Worm (Caenorhabditis elegans) whole organism, L2 larva: ENCODE results near the gene C49F8.14.

Source experiments
- C34F6.9 ChIP-seq: fragments of 150-350 bp; optimal IDR thresholded peaks from 2 replicates; lab custom pipeline; 2014; ENCODE audit warnings: missing biosample characterization, missing genetic modification characterization
- F13H6.1 ChIP-seq: sonication (generic microtip); optimal IDR thresholded peaks from 2 replicates; lab custom pipeline; 2016; ENCODE audit warnings: missing genetic modification characterization, missing compliant biosample characterization
- R02D3.7 ChIP-seq: fragments of 150-350 bp; optimal IDR thresholded peaks from 2 replicates; lab custom pipeline; 2014; ENCODE audit warnings: missing biosample characterization, missing genetic modification characterization
- ZK546.5 ChIP-seq: sonication (generic microtip); optimal IDR thresholded peaks from 2 replicates; lab custom pipeline; 2017; ENCODE audit warnings: missing biosample characterization, missing genetic modification characterization
- aly-2 ChIP-seq: fragments of 150-350 bp; optimal IDR thresholded peaks from 2 replicates; lab custom pipeline; 2014; ENCODE audit warnings: missing biosample characterization, missing genetic modification characterization
- ama-1 ChIP-seq: fragments of 150-350 bp; optimal IDR thresholded peaks from 2 replicates; lab custom pipeline; 2018; ENCODE audit warnings: inconsistent platforms
- blmp-1 ChIP-seq: sonication (generic microtip); optimal IDR thresholded peaks from 2 replicates; lab custom pipeline; 2017; ENCODE audit warnings: missing genetic modification characterization, mild to moderate bottlenecking, missing compliant biosample characterization, antibody characterized with exemption, moderate library complexity; ENCODE audit not compliant: insufficient read depth
- ceh-16 ChIP-seq: fragments of 150-350 bp; optimal IDR thresholded peaks from 2 replicates; lab custom pipeline; 2014; ENCODE audit warnings: missing biosample characterization, missing genetic modification characterization
- crh-2 ChIP-seq: sonication (generic microtip); optimal IDR thresholded peaks from 2 replicates; lab custom pipeline; 2017; ENCODE audit warnings: missing biosample characterization, missing genetic modification characterization
- dmd-4 ChIP-seq: sonication (generic microtip); optimal IDR thresholded peaks from 2 replicates; lab custom pipeline; 2017; ENCODE audit warnings: missing biosample characterization, missing genetic modification characterization
- egl-27 ChIP-seq: sonication (generic microtip); optimal IDR thresholded peaks from 3 replicates; lab custom pipeline; 2017; ENCODE audit warnings: missing biosample characterization, missing genetic modification reagents, missing genetic modification characterization
- fos-1 ChIP-seq: fragments of 150-350 bp; optimal IDR thresholded peaks from 2 replicates; lab custom pipeline; 2014; ENCODE audit warnings: missing biosample characterization, missing genetic modification characterization
- gmeb-1 ChIP-seq: fragments of 150-350 bp; optimal IDR thresholded peaks from 2 replicates; lab custom pipeline; 2014; ENCODE audit warnings: missing biosample characterization, missing genetic modification characterization
- lin-11 ChIP-seq: fragments of 150-350 bp; sonication (generic microtip); optimal IDR thresholded peaks from 2 replicates; lab custom pipeline; 2014; ENCODE audit warnings: missing biosample characterization, missing genetic modification characterization, inconsistent platforms, mixed read lengths
- lin-13 ChIP-seq: fragments of 150-350 bp; optimal IDR thresholded peaks from 2 replicates; lab custom pipeline; 2014; ENCODE audit warnings: missing biosample characterization, missing genetic modification reagents, missing genetic modification characterization
- lin-39 ChIP-seq: fragments of 150-350 bp; optimal IDR thresholded peaks from 2 replicates; lab custom pipeline; 2014; ENCODE audit warnings: missing biosample characterization, missing genetic modification reagents, missing genetic modification characterization
- lsy-2 ChIP-seq, 2 experiments: fragments of 150-350 bp in 1 of 2; sonication (generic microtip) in 1 of 2; optimal IDR thresholded peaks; 2 replicates each; lab custom pipeline; 2014 to 2017; ENCODE audit warnings: missing biosample characterization in 2 of 2, missing genetic modification characterization in 2 of 2
- mab-5 ChIP-seq: fragments of 150-350 bp; optimal IDR thresholded peaks from 2 replicates; lab custom pipeline; 2014; ENCODE audit warnings: missing biosample characterization, missing genetic modification characterization
- mdl-1 ChIP-seq, 2 experiments: fragments of 150-350 bp in 1 of 2; sonication (generic microtip) in 1 of 2; optimal IDR thresholded peaks; 2 replicates each; lab custom pipeline; 2017; ENCODE audit warnings: missing biosample characterization in 2 of 2, missing genetic modification characterization in 2 of 2
- nhr-12 ChIP-seq: fragments of 150-350 bp; optimal IDR thresholded peaks from 2 replicates; lab custom pipeline; 2014; ENCODE audit warnings: missing biosample characterization, missing genetic modification characterization
- nhr-129 ChIP-seq: fragments of 150-350 bp; optimal IDR thresholded peaks from 2 replicates; lab custom pipeline; 2014; ENCODE audit warnings: missing biosample characterization, missing genetic modification characterization
- nhr-21 ChIP-seq: fragments of 150-350 bp; optimal IDR thresholded peaks from 2 replicates; lab custom pipeline; 2014; ENCODE audit warnings: missing biosample characterization, missing genetic modification characterization
- nhr-237 ChIP-seq: fragments of 150-350 bp; optimal IDR thresholded peaks from 2 replicates; lab custom pipeline; 2014; ENCODE audit warnings: missing biosample characterization, missing genetic modification characterization
- nhr-25 ChIP-seq: fragments of 150-350 bp; sonication (generic microtip); optimal IDR thresholded peaks from 3 replicates; lab custom pipeline; 2014; ENCODE audit warnings: missing biosample characterization, missing genetic modification characterization
- nhr-6 ChIP-seq: fragments of 150-350 bp; optimal IDR thresholded peaks from 2 replicates; lab custom pipeline; 2014; ENCODE audit warnings: missing biosample characterization, missing genetic modification characterization
- peb-1 ChIP-seq: fragments of 150-350 bp; optimal IDR thresholded peaks from 2 replicates; lab custom pipeline; 2014; ENCODE audit warnings: missing biosample characterization, missing genetic modification characterization
- sem-4 ChIP-seq: fragments of 150-350 bp; optimal IDR thresholded peaks from 2 replicates; lab custom pipeline; 2014; ENCODE audit warnings: missing biosample characterization, missing genetic modification reagents, missing genetic modification characterization
- skn-1 ChIP-seq: sonication (generic microtip); optimal IDR thresholded peaks from 2 replicates; lab custom pipeline; 2017; ENCODE audit warnings: missing biosample characterization, missing genetic modification characterization
- sma-3 ChIP-seq: sonication (generic microtip); optimal IDR thresholded peaks from 2 replicates; lab custom pipeline; 2016; ENCODE audit warnings: missing genetic modification reagents, missing genetic modification characterization, missing compliant biosample characterization
- sma-9 ChIP-seq, 2 experiments: fragments of 150-350 bp in 1 of 2; sonication (generic microtip) in 1 of 2; optimal IDR thresholded peaks; 2 replicates each; lab custom pipeline; 2014 to 2016; ENCODE audit warnings: missing genetic modification characterization in 2 of 2, mild to moderate bottlenecking in 1 of 2, missing biosample characterization in 1 of 2, missing compliant biosample characterization in 1 of 2, missing genetic modification reagents in 1 of 2, moderate library complexity in 1 of 2
- snpc-4 ChIP-seq: fragments of 150-350 bp; optimal IDR thresholded peaks from 2 replicates; lab custom pipeline; 2014; ENCODE audit warnings: missing biosample characterization, missing genetic modification characterization
- unc-39 ChIP-seq: fragments of 150-350 bp; optimal IDR thresholded peaks from 2 replicates; lab custom pipeline; 2014; ENCODE audit warnings: missing biosample characterization, missing genetic modification characterization
- unc-55 ChIP-seq: fragments of 150-350 bp; sonication (generic microtip); optimal IDR thresholded peaks from 3 replicates; lab custom pipeline; 2014; ENCODE audit warnings: missing biosample characterization, missing genetic modification reagents, missing genetic modification characterization
- unc-62 ChIP-seq: fragments of 150-350 bp; optimal IDR thresholded peaks from 2 replicates; lab custom pipeline; 2014; ENCODE audit warnings: missing biosample characterization, missing genetic modification reagents, missing genetic modification characterization
- zag-1 ChIP-seq: fragments of 150-350 bp; optimal IDR thresholded peaks from 2 replicates; lab custom pipeline; 2014; ENCODE audit warnings: missing biosample characterization, missing genetic modification characterization
- ztf-11 ChIP-seq: sonication (generic microtip); optimal IDR thresholded peaks from 2 replicates; lab custom pipeline; 2017; ENCODE audit warnings: missing biosample characterization, missing genetic modification characterization
- ztf-4 ChIP-seq: fragments of 150-350 bp; optimal IDR thresholded peaks from 2 replicates; lab custom pipeline; 2014; ENCODE audit warnings: missing biosample characterization, missing genetic modification characterization

C49F8.14 gene

DNA sequence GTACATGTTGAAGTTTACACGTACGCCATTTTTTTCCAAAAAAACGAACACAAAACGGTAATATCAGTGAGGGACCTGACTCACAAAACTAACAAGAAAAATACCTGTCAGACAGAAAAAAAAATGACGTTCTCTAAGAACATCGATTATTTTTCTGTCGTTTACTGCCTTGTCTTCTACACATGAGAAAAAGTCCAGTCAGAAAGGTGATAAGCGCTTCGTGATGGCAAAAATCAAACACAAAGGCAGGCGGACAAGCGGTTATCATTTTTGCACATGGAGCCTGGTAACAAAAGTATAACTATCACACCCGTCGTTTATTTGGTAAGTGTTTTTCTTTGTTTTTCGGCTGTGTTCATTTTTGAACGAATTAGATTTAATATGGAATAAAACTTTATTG, 42.9 kb downstream of the C49F8.14 start, which contains the start of gene F46G10.4:
Gene F46G10.4, plus strand, starts transcription at position 212 of the 400 bp plus-strand sequence.
- TF ChIP-seq dmd-4 (tag; lab: Kevin White, UChicago): no peak
- TF ChIP-seq zag-1 (tag; lab: Kevin White, UChicago): no peak
- no peak for TF ChIP-seq lsy-2 (tag; optimal IDR thresholded peaks at IDR 0.05; lab: Kevin White, UChicago)
- peak; percentile 15 for TF ChIP-seq crh-2 (tag; lab: Kevin White, UChicago)
- no peak for TF ChIP-seq peb-1 (tag; lab: Kevin White, UChicago)
- no peak for TF ChIP-seq nhr-6 (tag; lab: Kevin White, UChicago)
- TF ChIP-seq unc-39: no peak
- no peak for TF ChIP-seq lin-39
- TF ChIP-seq skn-1 (tag; lab: Kevin White, UChicago): no peak
- TF ChIP-seq fos-1 (tag; lab: Kevin White, UChicago): peak; percentile 92
- no peak for TF ChIP-seq mab-5 (tag; lab: Kevin White, UChicago)
- no peak for TF ChIP-seq nhr-12
- TF ChIP-seq R02D3.7 (tag; lab: Kevin White, UChicago): no peak

ce11 chrX:13331386-13331785, 45.4 kb downstream of the C49F8.14 start, which contains the start of gene sir-2.3:
Gene sir-2.3 (plus strand): TSS chrX:13331686.
- TF ChIP-seq C34F6.9 (tag; lab: Kevin White, UChicago) (no peak), ztf-11 (tag; lab: Kevin White, UChicago) (no peak), nhr-12 (no peak)

- peak; percentile 79 for TF ChIP-seq mab-5 (tag; lab: Kevin White, UChicago)
- TF ChIP-seq sma-3: peak; percentile 85
- TF ChIP-seq lin-39: peak; percentile 63
- peak; percentile 69 for TF ChIP-seq blmp-1 (tag; lab: Kevin White, UChicago)
- TF ChIP-seq egl-27 (tag; lab: Kevin White, UChicago): peak; percentile 70
- no peak for TF ChIP-seq aly-2
- peak; percentile 58 for TF ChIP-seq snpc-4 (tag; lab: Kevin White, UChicago)
- peak; percentile 85 for TF ChIP-seq crh-2 (tag; lab: Kevin White, UChicago)
- peak; percentile 20 to 76 for TF ChIP-seq mdl-1 (tag; optimal IDR thresholded peaks at IDR 0.05; lab: Kevin White, UChicago)
- TF ChIP-seq peb-1 (tag; lab: Kevin White, UChicago): no peak
- TF ChIP-seq ztf-4 (tag; lab: Kevin White, UChicago): peak; percentile 29
- TF ChIP-seq unc-55: peak; percentile 87
- TF ChIP-seq nhr-25 (tag; lab: Kevin White, UChicago): peak; percentile 83
- peak; percentile 94 for TF ChIP-seq nhr-129 (tag; lab: Kevin White, UChicago)
- peak; percentile 28 for TF ChIP-seq lin-11
- TF ChIP-seq ZK546.5 (tag; lab: Kevin White, UChicago): no peak
- TF ChIP-seq fos-1 (tag; lab: Kevin White, UChicago): peak; percentile 99
- TF ChIP-seq C34F6.9 (tag; lab: Kevin White, UChicago): peak; percentile 94
- TF ChIP-seq unc-62: no peak
- peak; percentile 80 for TF ChIP-seq sem-4 (tag; lab: Kevin White, UChicago)
- TF ChIP-seq ceh-16 (tag; lab: Kevin White, UChicago): no peak
- TF ChIP-seq nhr-237: no peak
- TF ChIP-seq R02D3.7 (tag; lab: Kevin White, UChicago): no peak
- TF ChIP-seq zag-1 (tag; lab: Kevin White, UChicago): peak; percentile 57
- TF ChIP-seq dmd-4 (tag; lab: Kevin White, UChicago): no peak
- peak; percentile 89 for TF ChIP-seq sma-9 (GFP tag; optimal IDR thresholded peaks at IDR 0.05; lab: Kevin White, UChicago)
- TF ChIP-seq sma-9 (tag; optimal IDR thresholded peaks at IDR 0.05; lab: Kevin White, UChicago): no peak
- peak in 1 of 2 experiments; percentile 81 for TF ChIP-seq lsy-2 (tag; optimal IDR thresholded peaks at IDR 0.05; lab: Kevin White, UChicago)
- TF ChIP-seq gmeb-1 (tag; lab: Kevin White, UChicago): peak; percentile 58
- peak; percentile 79 for TF ChIP-seq nhr-6 (tag; lab: Kevin White, UChicago)
- no peak for TF ChIP-seq ama-1 (lab: Kevin White, UChicago)
- no peak for TF ChIP-seq unc-39
- TF ChIP-seq F13H6.1 (tag; lab: Kevin White, UChicago): peak; percentile 89
- TF ChIP-seq lin-13 (GFP tag; lab: Kevin White, UChicago): peak; percentile 64
- peak; percentile 86 for TF ChIP-seq nhr-21
These were observed 47.9 kb downstream of the C49F8.14 start for ce11 chrX:13328868-13329267.

ce11 chrX:13328034-13328433, 48.7 kb downstream of the C49F8.14 start, which contains the start of gene sir-2.2:
Gene sir-2.2 (plus strand): TSS chrX:13328067.
- peak; percentile 84 for TF ChIP-seq fos-1 (tag; lab: Kevin White, UChicago)
- peak; percentile 43 for TF ChIP-seq nhr-21
- no peak for TF ChIP-seq ama-1 (lab: Kevin White, UChicago)
- peak; percentile 23 for TF ChIP-seq crh-2 (tag; lab: Kevin White, UChicago)
- peak; percentile 19 for TF ChIP-seq F13H6.1 (tag; lab: Kevin White, UChicago)
- peak; percentile 74 for TF ChIP-seq sma-9 (GFP tag; optimal IDR thresholded peaks at IDR 0.05; lab: Kevin White, UChicago)
- no peak for TF ChIP-seq sma-9 (tag; optimal IDR thresholded peaks at IDR 0.05; lab: Kevin White, UChicago)
- peak; percentile 39 for TF ChIP-seq nhr-25 (tag; lab: Kevin White, UChicago)
- TF ChIP-seq sma-3: peak; percentile 4
- TF ChIP-seq unc-55: no peak
- TF ChIP-seq ZK546.5 (tag; lab: Kevin White, UChicago): no peak
